Worm (Caenorhabditis elegans) whole organism, late embryonic: ENCODE results near the gene F23H12.10.
"Not testable (repeated sequence)": the region's sequence is repeated elsewhere in the genome, so short reads cannot be mapped to it uniquely, and the experiment has no call there.

Source experiments
- C08G9.2 ChIP-seq: sonication (generic microtip); optimal IDR thresholded peaks from 2 replicates; lab custom pipeline; 2016; ENCODE audit warnings: mild to moderate bottlenecking, missing genetic modification characterization, moderate library complexity, missing compliant biosample characterization
- C38D4.7 ChIP-seq: fragments of 200-800 bp; sonication (Bioruptor generic); optimal IDR thresholded peaks from 2 replicates; lab custom pipeline; 2018; ENCODE audit warnings: mild to moderate bottlenecking, missing genetic modification characterization, moderate library complexity, missing compliant biosample characterization
- T23F11.4 ChIP-seq: fragments of 200-800 bp; sonication (Bioruptor generic); optimal IDR thresholded peaks from 2 replicates; lab custom pipeline; 2018; ENCODE audit warnings: mild to moderate bottlenecking, missing genetic modification characterization, missing compliant biosample characterization
- ahr-1 ChIP-seq: sonication (generic microtip); optimal IDR thresholded peaks from 2 replicates; lab custom pipeline; 2016; ENCODE audit warnings: missing genetic modification characterization, missing compliant biosample characterization
- ama-1 ChIP-seq: fragments of 150-350 bp; optimal IDR thresholded peaks from 2 replicates; lab custom pipeline; 2014
- ceh-24 ChIP-seq: sonication (generic microtip); optimal IDR thresholded peaks from 2 replicates; lab custom pipeline; 2016; ENCODE audit warnings: mild to moderate bottlenecking, missing genetic modification characterization, missing compliant biosample characterization
- ceh-31 ChIP-seq: sonication (generic microtip); optimal IDR thresholded peaks from 2 replicates; lab custom pipeline; 2016; ENCODE audit warnings: missing genetic modification characterization, missing compliant biosample characterization
- ceh-34 ChIP-seq: sonication (generic microtip); optimal IDR thresholded peaks from 2 replicates; lab custom pipeline; 2016; ENCODE audit warnings: mild to moderate bottlenecking, missing genetic modification characterization, missing compliant biosample characterization
- ceh-45 ChIP-seq: fragments of 200-800 bp; sonication (Bioruptor generic); IDR thresholded peaks from 2 replicates; pipeline ENCODE4 v1.3.6; 2022; ENCODE audit warnings: missing genetic modification reagents, missing genetic modification characterization, missing compliant biosample characterization
- che-1 ChIP-seq: sonication (generic microtip); optimal IDR thresholded peaks from 2 replicates; lab custom pipeline; 2016; ENCODE audit warnings: mild to moderate bottlenecking, missing genetic modification characterization, missing compliant biosample characterization
- dmd-4 ChIP-seq: sonication (generic microtip); optimal IDR thresholded peaks from 2 replicates; lab custom pipeline; 2016; ENCODE audit warnings: borderline replicate concordance, missing genetic modification characterization, missing compliant biosample characterization
- ets-4 ChIP-seq: sonication (generic microtip); optimal IDR thresholded peaks from 2 replicates; lab custom pipeline; 2016; ENCODE audit warnings: missing genetic modification characterization, missing compliant biosample characterization
- eyg-1 ChIP-seq: sonication (generic microtip); optimal IDR thresholded peaks from 2 replicates; lab custom pipeline; 2016; ENCODE audit warnings: missing genotype, missing genetic modification characterization, missing compliant biosample characterization
- fkh-6 ChIP-seq: sonication (generic microtip); optimal IDR thresholded peaks from 2 replicates; lab custom pipeline; 2016; ENCODE audit warnings: missing genetic modification characterization, missing compliant biosample characterization
- gmeb-2 ChIP-seq: sonication (generic microtip); optimal IDR thresholded peaks from 2 replicates; lab custom pipeline; 2016; ENCODE audit warnings: missing genetic modification characterization, inconsistent platforms, missing compliant biosample characterization
- hlh-13 ChIP-seq: fragments of 200-800 bp; sonication (Bioruptor generic); optimal IDR thresholded peaks from 2 replicates; lab custom pipeline; 2018; ENCODE audit warnings: mild to moderate bottlenecking, missing genetic modification characterization, missing compliant biosample characterization
- hlh-15 ChIP-seq: sonication (generic microtip); optimal IDR thresholded peaks from 2 replicates; lab custom pipeline; 2016; ENCODE audit warnings: missing genetic modification characterization, missing compliant biosample characterization
- hlh-30 ChIP-seq: sonication (generic microtip); optimal IDR thresholded peaks from 2 replicates; lab custom pipeline; 2017; ENCODE audit warnings: antibody characterized with exemption, missing genetic modification characterization, missing compliant biosample characterization; ENCODE audit not compliant: insufficient read depth
- hlh-6 ChIP-seq: sonication (generic microtip); optimal IDR thresholded peaks from 2 replicates; lab custom pipeline; 2016; ENCODE audit warnings: missing genotype, missing genetic modification characterization, missing compliant biosample characterization
- hlh-8 ChIP-seq: sonication (generic microtip); optimal IDR thresholded peaks from 2 replicates; lab custom pipeline; 2016; ENCODE audit warnings: missing genotype, missing genetic modification characterization, missing compliant biosample characterization
- nfya-1 ChIP-seq: sonication (generic microtip); optimal IDR thresholded peaks from 2 replicates; lab custom pipeline; 2017; ENCODE audit warnings: missing genetic modification characterization, mild to moderate bottlenecking, missing compliant biosample characterization, antibody characterized with exemption, moderate library complexity
- npax-4 ChIP-seq: sonication (generic microtip); optimal IDR thresholded peaks from 2 replicates; lab custom pipeline; 2016; ENCODE audit warnings: missing genetic modification characterization, missing compliant biosample characterization
- odd-2 ChIP-seq: sonication (generic microtip); optimal IDR thresholded peaks from 2 replicates; lab custom pipeline; 2017; ENCODE audit warnings: antibody characterized with exemption, mild to moderate bottlenecking, missing genetic modification characterization, missing compliant biosample characterization
- pag-3 ChIP-seq: sonication (generic microtip); optimal IDR thresholded peaks from 2 replicates; lab custom pipeline; 2016; ENCODE audit warnings: missing compliant biosample characterization, missing genetic modification characterization, borderline replicate concordance
- pqm-1 ChIP-seq: sonication (generic microtip); optimal IDR thresholded peaks from 2 replicates; lab custom pipeline; 2016; ENCODE audit warnings: missing genetic modification characterization, missing compliant biosample characterization
- ref-2 ChIP-seq: sonication (generic microtip); optimal IDR thresholded peaks from 2 replicates; lab custom pipeline; 2016; ENCODE audit warnings: missing genetic modification characterization, missing compliant biosample characterization
- sox-4 ChIP-seq: sonication (generic microtip); optimal IDR thresholded peaks from 2 replicates; lab custom pipeline; 2017; ENCODE audit warnings: mild to moderate bottlenecking, missing genetic modification characterization, inconsistent platforms, missing compliant biosample characterization
- tbx-2 ChIP-seq: sonication (generic microtip); optimal IDR thresholded peaks from 2 replicates; lab custom pipeline; 2016; ENCODE audit warnings: missing genetic modification characterization, missing compliant biosample characterization
- tbx-7 ChIP-seq: sonication (generic microtip); optimal IDR thresholded peaks from 2 replicates; lab custom pipeline; 2016; ENCODE audit warnings: missing genotype, missing genetic modification characterization, missing compliant biosample characterization
- ttx-3 ChIP-seq: sonication (generic microtip); optimal IDR thresholded peaks from 2 replicates; lab custom pipeline; 2016; ENCODE audit warnings: missing genetic modification reagents, missing genetic modification characterization, missing compliant biosample characterization
- unc-3 ChIP-seq, 2 experiments: fragments of 200-800 bp in 1 of 2; sonication (Bioruptor generic) in 1 of 2; sonication (generic microtip) in 1 of 2; conservative IDR thresholded peaks in 1 of 2; optimal IDR thresholded peaks in 1 of 2; 2 replicates each; pipeline versions ENCODE4 v1.3.6 to Lab custom; 2016 to 2022; ENCODE audit warnings: missing compliant biosample characterization in 2 of 2, missing genetic modification characterization in 2 of 2, missing genetic modification reagents in 1 of 2
- unc-42 ChIP-seq: sonication (generic microtip); optimal IDR thresholded peaks from 2 replicates; lab custom pipeline; 2016; ENCODE audit warnings: missing genotype, missing genetic modification characterization, missing compliant biosample characterization
- unc-55 ChIP-seq: sonication (generic microtip); optimal IDR thresholded peaks from 2 replicates; lab custom pipeline; 2017; ENCODE audit warnings: missing biosample characterization, missing genetic modification reagents, missing genetic modification characterization

Gene F23H12.10

DNA sequence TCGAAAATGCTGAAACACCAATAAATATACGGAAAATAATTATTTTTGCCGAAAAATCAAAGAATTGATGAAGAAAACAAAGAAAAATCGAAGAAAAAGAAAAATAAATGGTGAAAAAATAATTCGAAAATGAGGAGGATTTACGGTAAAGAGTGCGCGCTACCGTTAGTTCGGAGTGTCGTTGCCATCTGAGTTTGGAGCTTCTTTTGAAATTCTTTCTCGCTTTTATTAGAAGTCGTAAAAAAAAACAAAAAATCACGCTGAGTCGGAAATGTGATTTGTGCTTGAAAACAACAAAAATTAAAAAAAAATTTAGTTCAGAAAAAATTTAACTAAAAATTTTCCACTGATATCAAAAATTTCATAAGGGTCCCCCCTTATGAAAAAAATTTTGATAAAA, at the start of gene F23H12.10:
Gene F23H12.10, minus strand, starts transcription at position 12 of the 400 bp plus-strand sequence.
- not testable (repeated sequence) for TF ChIP-seq sox-4 (tag; lab: Kevin White, UChicago); ceh-45 (GFP tag; lab: Robert Waterston, UW); ahr-1 (tag; lab: Kevin White, UChicago)

DNA sequence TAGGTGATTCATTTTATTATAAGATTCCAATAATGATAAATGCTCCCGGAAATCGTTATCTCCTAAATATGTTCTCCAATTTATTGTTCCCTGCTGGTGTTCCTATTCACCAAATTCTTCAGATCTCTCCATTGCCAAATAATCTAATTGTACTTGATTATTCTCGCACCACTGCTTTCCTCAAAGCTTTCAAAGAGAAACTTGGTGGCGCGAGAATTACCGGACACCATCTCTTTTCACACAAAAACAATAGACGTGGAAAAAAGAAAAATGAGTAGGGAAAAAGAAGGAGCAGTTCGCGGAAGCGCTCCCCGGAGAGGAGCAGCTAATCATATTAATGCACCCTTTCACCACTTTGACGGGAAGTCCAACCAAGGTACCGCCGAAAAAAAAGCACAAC, 47.3 kb upstream of the F23H12.10 start:
- no peak for TF ChIP-seq ref-2 (tag; lab: Kevin White, UChicago)
- peak; percentile 62 for TF ChIP-seq ceh-31
- no peak for TF ChIP-seq ama-1 (lab: Kevin White, UChicago)
- TF ChIP-seq hlh-6 (tag; lab: Kevin White, UChicago) = no peak
- no peak for TF ChIP-seq fkh-6 (tag; lab: Kevin White, UChicago)
- no peak for TF ChIP-seq hlh-30 (tag; lab: Kevin White, UChicago)
- peak; percentile 53 for TF ChIP-seq unc-42 (tag; lab: Kevin White, UChicago)
- TF ChIP-seq hlh-15 (tag; lab: Kevin White, UChicago) = no peak
- no peak for TF ChIP-seq ceh-24 (tag; lab: Kevin White, UChicago)
- TF ChIP-seq tbx-7 = no peak
- TF ChIP-seq eyg-1 (tag; lab: Kevin White, UChicago) = no peak

DNA sequence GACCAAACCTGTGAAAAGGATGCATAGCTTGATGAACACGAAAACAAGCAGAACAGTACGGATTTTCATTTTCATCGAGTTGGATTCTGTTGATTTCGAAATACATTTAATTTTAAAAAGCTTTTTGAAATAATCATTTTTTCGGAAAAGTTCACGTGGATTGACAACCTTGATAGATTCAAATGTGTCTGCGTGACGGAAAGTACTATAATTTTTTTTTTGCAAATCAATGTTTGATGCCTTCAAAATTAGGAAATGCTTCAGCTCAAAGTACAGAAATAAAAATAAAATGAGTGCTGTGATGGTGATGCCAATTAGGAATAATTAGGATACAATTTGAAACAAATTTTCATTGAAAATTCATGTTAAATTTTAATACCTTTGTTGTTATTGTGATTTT, 46.8 kb upstream of the F23H12.10 start, which contains the start of gene C54D10.4:
Gene C54D10.4, minus strand, starts transcription at position 101 of the 400 bp plus-strand sequence.
- TF ChIP-seq hlh-15 (tag; lab: Kevin White, UChicago) = no peak
- no peak for TF ChIP-seq sox-4 (tag; lab: Kevin White, UChicago)
- no peak for TF ChIP-seq pqm-1 (tag; lab: Kevin White, UChicago)
- no peak for TF ChIP-seq ets-4 (tag; lab: Kevin White, UChicago)
- TF ChIP-seq ttx-3 (tag; lab: Kevin White, UChicago) = no peak
- TF ChIP-seq T23F11.4 (GFP tag; lab: Kevin White, UChicago) = no peak
- TF ChIP-seq C38D4.7 (GFP tag; lab: Kevin White, UChicago) = no peak
- TF ChIP-seq dmd-4 (tag; lab: Kevin White, UChicago) = no peak
- no peak for TF ChIP-seq hlh-30 (tag; lab: Kevin White, UChicago)

DNA sequence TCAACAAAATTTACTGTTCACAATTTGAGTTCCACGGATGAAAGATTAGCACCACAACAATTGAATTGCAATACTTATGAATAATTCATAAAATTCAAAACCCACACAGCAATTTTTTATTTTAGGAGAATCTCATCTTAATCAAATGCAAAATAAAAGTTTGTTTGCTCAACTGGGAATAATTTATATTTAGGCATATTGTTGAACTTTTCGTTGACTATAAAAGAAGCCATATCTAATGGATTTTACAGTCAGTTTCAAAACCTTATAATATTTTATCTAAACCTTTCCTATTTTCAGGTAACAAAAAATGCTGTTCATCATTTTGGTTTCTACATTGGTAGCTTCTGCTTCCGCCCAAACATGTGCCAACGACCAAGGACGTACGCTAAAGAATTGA, 44.2 kb upstream of the F23H12.10 start, which contains the start of gene C54D10.3:
Gene C54D10.3, plus strand, starts transcription at position 301 of the 400 bp plus-strand sequence.
- no peak for TF ChIP-seq nfya-1 (tag; lab: Kevin White, UChicago)
- no peak for TF ChIP-seq odd-2 (tag; lab: Kevin White, UChicago)
- no peak for TF ChIP-seq hlh-13
- no peak for TF ChIP-seq unc-55 (GFP tag; lab: Kevin White, UChicago)
- TF ChIP-seq npax-4 (tag; lab: Kevin White, UChicago) = no peak
- TF ChIP-seq ceh-34 (tag; lab: Kevin White, UChicago) = no peak
- TF ChIP-seq hlh-15 (tag; lab: Kevin White, UChicago) = no peak
- TF ChIP-seq hlh-8 (tag; lab: Kevin White, UChicago) = no peak
- TF ChIP-seq pag-3 (tag; lab: Kevin White, UChicago) = no peak
- no peak for TF ChIP-seq ceh-31
- no peak for TF ChIP-seq gmeb-2 (tag; lab: Kevin White, UChicago)

DNA sequence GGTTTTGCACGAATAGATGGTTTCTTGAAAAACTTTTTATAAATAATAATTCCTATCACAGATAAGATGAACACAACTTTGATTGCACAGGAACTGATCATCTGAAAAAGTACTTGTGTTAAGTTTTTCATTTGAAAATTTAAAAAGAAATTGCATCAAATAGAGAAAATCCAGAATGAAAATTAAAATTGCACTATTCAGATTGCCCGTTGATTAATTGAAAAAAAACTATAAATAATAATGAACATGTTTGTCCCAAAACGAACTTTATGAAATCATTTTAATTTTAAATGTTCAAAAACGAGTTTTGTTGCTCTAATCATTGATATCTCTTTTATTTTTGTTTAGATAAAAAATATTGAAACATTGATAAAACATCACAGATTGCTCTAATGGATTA, 43.2 kb upstream of the F23H12.10 start, which contains the start of gene cdr-3:
Gene cdr-3, minus strand, starts transcription at position 101 of the 400 bp plus-strand sequence.
- TF ChIP-seq tbx-2 (tag; lab: Kevin White, UChicago) (no peak), che-1 (no peak), unc-3 (GFP tag; conservative IDR thresholded peaks at IDR 0.05; lab: Robert Waterston, UW) (no peak), unc-3 (tag; optimal IDR thresholded peaks at IDR 0.05; lab: Kevin White, UChicago) (no peak), C08G9.2 (tag; lab: Kevin White, UChicago) (no peak)
